Worm (Caenorhabditis elegans): ENCODE results near the gene T24C2.3.

T24C2.3 gene

DNA sequence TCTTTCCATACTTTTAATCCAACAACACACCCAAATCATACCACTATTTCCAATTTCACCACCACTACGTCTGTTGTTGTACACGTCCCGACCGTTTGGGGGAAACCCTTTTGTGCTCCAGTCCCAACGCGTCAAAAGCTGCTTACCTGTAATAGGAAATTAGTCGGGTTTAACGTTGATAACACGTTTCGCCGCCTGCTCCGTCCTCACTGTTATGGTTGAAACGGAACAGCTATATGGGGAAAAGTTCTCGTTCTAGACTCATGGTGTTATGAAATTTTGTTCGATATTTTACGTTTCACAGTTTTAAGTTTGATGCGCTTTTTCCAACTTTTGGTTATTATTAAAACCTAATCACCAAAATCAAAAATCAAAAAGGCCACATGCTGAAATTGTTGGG is 7.4 kb upstream of the T24C2.3 start:
- TF ChIP-seq elt-2 (tag; optimal IDR thresholded peaks at IDR 0.05) (peak; percentile 37), ceh-90 (tag; optimal IDR thresholded peaks at IDR 0.05) (no peak)

ce11 chrX:14537625-14538024 is 5.7 kb upstream of the T24C2.3 start:
- TF ChIP-seq jun-1 (tag; optimal IDR thresholded peaks at IDR 0.05): no peak
- TF ChIP-seq efl-1 (optimal IDR thresholded peaks at IDR 0.05): no peak
- peak in 1 of 2 experiments; percentile 51 for TF ChIP-seq efl-1 (GFP tag; optimal IDR thresholded peaks at IDR 0.05 in 1 of 2)
- TF ChIP-seq elt-2 (tag; optimal IDR thresholded peaks at IDR 0.05): peak; percentile 52

DNA sequence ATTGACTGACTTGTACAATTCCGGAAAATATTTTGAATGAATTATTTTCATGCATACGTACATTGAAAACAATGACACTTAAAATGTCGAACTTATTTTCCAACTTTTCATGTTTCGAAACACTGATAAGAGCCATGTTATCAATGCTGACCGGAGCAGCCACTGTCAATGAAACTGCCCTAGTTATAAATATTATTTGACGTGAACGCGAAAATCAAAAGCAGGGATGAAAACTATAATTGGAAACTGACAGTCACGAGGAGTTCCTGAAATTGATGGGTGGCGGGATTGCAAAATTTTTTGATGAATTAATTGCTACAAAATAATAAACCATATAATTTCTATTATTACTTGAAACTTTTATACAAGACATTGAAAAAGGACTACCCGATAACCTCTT is 3.9 kb upstream of the T24C2.3 start:
- no peak for TF ChIP-seq lin-35 (GFP tag; optimal IDR thresholded peaks at IDR 0.05)
- TF ChIP-seq Y116A8C.19 (tag; optimal IDR thresholded peaks at IDR 0.05; ENCODE audit: borderline replicate concordance): no peak
- no peak for TF ChIP-seq C16A3.4 (tag; optimal IDR thresholded peaks at IDR 0.05)
- TF ChIP-seq ceh-63 (GFP tag; optimal IDR thresholded peaks at IDR 0.05): no peak
- TF ChIP-seq zip-4 (GFP tag; optimal IDR thresholded peaks at IDR 0.05): no peak
- no peak for TF ChIP-seq mdl-1 (tag; optimal IDR thresholded peaks at IDR 0.05)
- peak; percentile 47 for TF ChIP-seq elt-2 (tag; optimal IDR thresholded peaks at IDR 0.05)
- TF ChIP-seq efl-1 (optimal IDR thresholded peaks at IDR 0.05): no peak
- no peak for TF ChIP-seq efl-1 (GFP tag; optimal IDR thresholded peaks at IDR 0.05 in 1 of 2)
- TF ChIP-seq egl-27 (tag; optimal IDR thresholded peaks at IDR 0.05): no peak

DNA sequence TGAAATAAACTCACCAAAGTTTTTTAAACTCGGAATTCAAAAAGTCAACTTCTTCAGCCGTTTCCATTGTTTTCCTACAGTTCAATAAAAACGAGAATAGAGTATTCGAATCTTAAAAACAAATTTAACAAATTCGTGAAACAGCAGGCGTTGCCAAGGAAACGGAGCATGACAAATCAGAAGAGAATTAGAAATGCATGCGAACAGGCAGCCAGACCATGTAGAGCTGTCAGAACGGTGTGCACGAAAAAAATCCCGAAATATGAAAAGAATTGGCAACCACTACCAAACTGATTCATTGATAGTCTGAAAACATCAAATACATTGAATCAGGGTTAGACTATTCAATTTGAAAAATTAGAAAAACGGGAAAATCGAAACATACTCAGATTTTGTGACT is 1.3 kb upstream of the T24C2.3 start, which contains the start of gene fbxa-81:
TSS of gene fbxa-81 (minus strand) at position 101 of the 400 bp plus-strand sequence.
- TF ChIP-seq tlp-1 (tag; optimal IDR thresholded peaks at IDR 0.05): no peak
- TF ChIP-seq nhr-47 (tag; optimal IDR thresholded peaks at IDR 0.05): no peak
- TF ChIP-seq fkh-8 (tag; optimal IDR thresholded peaks at IDR 0.05): no peak
- no peak for TF ChIP-seq irx-1 (tag; optimal IDR thresholded peaks at IDR 0.05)
- no peak for TF ChIP-seq nhr-85 (tag)
- TF ChIP-seq ceh-90 (tag; optimal IDR thresholded peaks at IDR 0.05): no peak
- TF ChIP-seq lin-15B (tag; optimal IDR thresholded peaks at IDR 0.05): no peak
- TF ChIP-seq zip-4 (GFP tag; optimal IDR thresholded peaks at IDR 0.05): no peak
- no peak for TF ChIP-seq lin-39 (tag; optimal IDR thresholded peaks at IDR 0.05)
- no peak for TF ChIP-seq C04F5.9 (tag; optimal IDR thresholded peaks at IDR 0.05)
- TF ChIP-seq lin-35 (GFP tag; optimal IDR thresholded peaks at IDR 0.05): no peak
- no peak for TF ChIP-seq sptf-1 (tag; optimal IDR thresholded peaks at IDR 0.05)
- no peak for TF ChIP-seq fos-1 (tag; optimal IDR thresholded peaks at IDR 0.05)
- no peak for TF ChIP-seq nhr-77 (tag; optimal IDR thresholded peaks at IDR 0.05)

DNA sequence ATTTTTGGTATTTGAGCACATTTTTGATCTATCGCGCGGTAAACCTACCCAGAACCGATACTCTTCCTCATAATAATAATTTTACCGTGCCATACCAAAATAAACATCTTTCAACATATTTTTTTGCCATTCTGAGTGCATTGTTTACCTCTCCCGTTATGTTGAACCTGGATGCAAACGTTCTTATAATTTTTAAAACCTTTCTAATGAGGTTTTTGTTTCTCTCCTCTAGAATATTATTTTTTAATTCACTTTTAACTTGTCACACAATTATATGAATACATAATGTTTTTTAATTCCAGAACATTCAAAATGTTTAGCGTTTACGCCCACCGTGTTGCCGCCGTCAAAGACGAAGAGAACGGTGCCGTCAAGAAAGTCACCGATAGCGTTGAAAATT is 2.2 kb downstream of the T24C2.3 start, which contains the start of gene enri-2:
TSS of gene enri-2 (plus strand) at position 301 of the 400 bp plus-strand sequence.
- no peak for TF ChIP-seq lin-13 (GFP tag; optimal IDR thresholded peaks at IDR 0.05)
- TF ChIP-seq zag-1 (tag; optimal IDR thresholded peaks at IDR 0.05): no peak
- no peak for TF ChIP-seq fkh-4 (tag; optimal IDR thresholded peaks at IDR 0.05; ENCODE audit: borderline replicate concordance)
- no peak for TF ChIP-seq lin-14 (GFP tag; optimal IDR thresholded peaks at IDR 0.05)
- TF ChIP-seq egl-27 (tag; optimal IDR thresholded peaks at IDR 0.05): no peak
- no peak for TF ChIP-seq lin-39 (tag; optimal IDR thresholded peaks at IDR 0.05)
- no peak for TF ChIP-seq swsn-7 (tag; optimal IDR thresholded peaks at IDR 0.05)
- TF ChIP-seq nhr-76 (tag; optimal IDR thresholded peaks at IDR 0.05): no peak
- no peak for TF ChIP-seq tlp-1 (tag; optimal IDR thresholded peaks at IDR 0.05)
- TF ChIP-seq aha-1 (tag; optimal IDR thresholded peaks at IDR 0.05): no peak
- TF ChIP-seq irx-1 (tag; optimal IDR thresholded peaks at IDR 0.05): no peak
- no peak for TF ChIP-seq pqm-1 (tag; optimal IDR thresholded peaks at IDR 0.05)
- no peak for TF ChIP-seq nhr-20 (tag; optimal IDR thresholded peaks at IDR 0.05)
- no peak for TF ChIP-seq hlh-17 (GFP tag; optimal IDR thresholded peaks at IDR 0.05; ENCODE audit: borderline replicate concordance)
- no peak for TF ChIP-seq hpl-2 (GFP tag; optimal IDR thresholded peaks at IDR 0.05)
- TF ChIP-seq ets-5 (GFP tag; IDR thresholded peaks at IDR 0.05): no peak
- TF ChIP-seq nhr-85 (tag): no peak
- no peak for TF ChIP-seq unc-98 (GFP tag; IDR thresholded peaks at IDR 0.05)
- no peak for TF ChIP-seq ceh-63 (GFP tag; optimal IDR thresholded peaks at IDR 0.05)
- TF ChIP-seq mab-9 (GFP tag; IDR thresholded peaks at IDR 0.05): no peak
